Fruit fly (Drosophila melanogaster) whole organism, embryonic: Measurements from ENCODE around the gene CG33233.

Experiments used
- Ada2b ChIP-seq: fragments of 200-800 bp; sonication (Bioruptor generic); IDR thresholded peaks from 2 replicates; pipeline ENCODE4 v1.3.6; 2022; ENCODE audit warnings: missing biosample characterization, missing genetic modification characterization
- CG10147 ChIP-seq: fragments of 200-800 bp; sonication (Bioruptor generic); optimal IDR thresholded peaks from 2 replicates; lab custom pipeline; 2019; ENCODE audit warnings: missing biosample characterization, mild to moderate bottlenecking, missing genetic modification characterization, moderate library complexity
- CG10366 ChIP-seq: fragments of 200-800 bp; sonication (Bioruptor generic); IDR thresholded peaks from 2 replicates; pipeline ENCODE4 v1.3.6; 2022; ENCODE audit warnings: missing biosample characterization, missing genetic modification characterization
- CG11247 ChIP-seq: fragments of 200-800 bp; sonication (Bioruptor generic); IDR thresholded peaks from 2 replicates; pipeline ENCODE4 v1.3.6; 2022; ENCODE audit warnings: missing biosample characterization, missing genetic modification characterization
- CG11504 ChIP-seq: fragments of 200-800 bp; sonication (Bioruptor generic); optimal IDR thresholded peaks from 3 replicates; lab custom pipeline; 2019; ENCODE audit warnings: missing biosample characterization, mild to moderate bottlenecking, missing genetic modification characterization, moderate library complexity
- CG11560 ChIP-seq: fragments of 200-800 bp; sonication (Bioruptor generic); IDR thresholded peaks from 3 replicates; pipeline ENCODE4 v1.3.6; 2022; ENCODE audit warnings: missing biosample characterization, missing genetic modification characterization
- CG12071 ChIP-seq: fragments of 200-800 bp; sonication (Bioruptor generic); optimal IDR thresholded peaks from 3 replicates; lab custom pipeline; 2018; ENCODE audit warnings: missing biosample characterization, mild to moderate bottlenecking, missing genetic modification characterization
- CG12155 ChIP-seq: fragments of 200-800 bp; sonication (Bioruptor generic); optimal IDR thresholded peaks from 3 replicates; lab custom pipeline; 2016; ENCODE audit warnings: missing biosample characterization, missing genetic modification characterization
- CG17912 ChIP-seq: fragments of 200-800 bp; sonication (Bioruptor generic); optimal IDR thresholded peaks from 2 replicates; lab custom pipeline; 2018; ENCODE audit warnings: missing biosample characterization, mild to moderate bottlenecking, missing genetic modification characterization
- CG18262 ChIP-seq: fragments of 200-800 bp; optimal IDR thresholded peaks from 3 replicates; lab custom pipeline; 2019; ENCODE audit warnings: missing biosample characterization, mild to moderate bottlenecking, missing genetic modification characterization, moderate library complexity
- CG1832 ChIP-seq: fragments of 200-800 bp; sonication (Bioruptor generic); optimal IDR thresholded peaks from 2 replicates; lab custom pipeline; 2017; ENCODE audit warnings: missing biosample characterization, mild to moderate bottlenecking, missing genetic modification characterization, inconsistent platforms
- CG18619 ChIP-seq: fragments of 200-800 bp; sonication (Bioruptor generic); optimal IDR thresholded peaks from 3 replicates; lab custom pipeline; 2017; ENCODE audit warnings: missing biosample characterization, mild to moderate bottlenecking, missing genetic modification characterization
- CG3065 ChIP-seq: fragments of 200-800 bp; sonication (Bioruptor generic); optimal IDR thresholded peaks from 2 replicates; lab custom pipeline; 2016; ENCODE audit warnings: missing biosample characterization, missing genetic modification characterization
- CG31441 ChIP-seq: fragments of 200-800 bp; sonication (Bioruptor generic); IDR thresholded peaks from 2 replicates; pipeline ENCODE4 v1.3.6; 2022; ENCODE audit warnings: missing biosample characterization, missing genetic modification characterization
- CG34224 ChIP-seq: fragments of 200-800 bp; sonication (Bioruptor generic); IDR thresholded peaks from 3 replicates; pipeline ENCODE4 v1.3.6; 2022; ENCODE audit warnings: missing biosample characterization, missing genetic modification characterization; ENCODE audit not compliant: partially characterized antibody
- CG34422 ChIP-seq: fragments of 200-800 bp; sonication (Bioruptor generic); IDR thresholded peaks from 3 replicates; pipeline ENCODE4 v1.3.6; 2022; ENCODE audit warnings: missing biosample characterization, missing genetic modification characterization
- CG4730 ChIP-seq: fragments of 200-800 bp; sonication (Bioruptor generic); IDR thresholded peaks from 2 replicates; pipeline ENCODE4 v1.3.6; 2022; ENCODE audit warnings: missing biosample characterization, missing genetic modification characterization
- CG6175 ChIP-seq: fragments of 200-800 bp; sonication (Bioruptor generic); IDR thresholded peaks from 3 replicates; pipeline ENCODE4 v1.3.6; 2022; ENCODE audit warnings: missing biosample characterization, missing genetic modification characterization
- H15 ChIP-seq: fragments of 200-800 bp; sonication (Bioruptor generic); IDR thresholded peaks from 3 replicates; pipeline ENCODE4 v1.3.6; 2022; ENCODE audit warnings: missing biosample characterization, missing genetic modification characterization
- Hmx ChIP-seq: fragments of 200-800 bp; sonication (Bioruptor generic); optimal IDR thresholded peaks from 2 replicates; lab custom pipeline; 2016; ENCODE audit warnings: missing biosample characterization, missing genetic modification characterization
- Meics ChIP-seq: fragments of 200-800 bp; sonication (Bioruptor generic); optimal IDR thresholded peaks from 2 replicates; lab custom pipeline; 2017; ENCODE audit warnings: missing biosample characterization, mild to moderate bottlenecking, missing genetic modification characterization
- Mrtf ChIP-seq: fragments of 200-800 bp; sonication (Bioruptor generic); IDR thresholded peaks from 3 replicates; pipeline ENCODE4 v1.3.6; 2022; ENCODE audit warnings: missing biosample characterization, missing genetic modification characterization
- Sox102F ChIP-seq: fragments of 200-800 bp; sonication (Bioruptor generic); optimal IDR thresholded peaks from 2 replicates; lab custom pipeline; 2018; ENCODE audit warnings: missing biosample characterization, mild to moderate bottlenecking, missing genetic modification characterization, moderate library complexity
- Stat92E ChIP-seq, 3 experiments: fragments of >200 bp in 2 of 3; fragments of 200-800 bp in 1 of 3; sonication (Bioruptor generic) in 1 of 3; optimal IDR thresholded peaks; 2 replicates each; lab custom pipeline; 2017 to 2019; ENCODE audit warnings: missing biosample characterization in 3 of 3, missing genetic modification characterization in 3 of 3, mild to moderate bottlenecking in 1 of 3, moderate library complexity in 1 of 3
- Xrp1 ChIP-seq: fragments of 200-800 bp; sonication (Bioruptor generic); IDR thresholded peaks from 2 replicates; pipeline ENCODE4 v1.3.6; 2022; ENCODE audit warnings: missing biosample characterization, missing genetic modification characterization
- YL-1 ChIP-seq: fragments of 200-800 bp; sonication (Bioruptor generic); optimal IDR thresholded peaks from 3 replicates; lab custom pipeline; 2017; ENCODE audit warnings: missing biosample characterization, mild to moderate bottlenecking, missing genetic modification characterization
- cg ChIP-seq: fragments of 200-800 bp; sonication (Bioruptor generic); optimal IDR thresholded peaks from 3 replicates; lab custom pipeline; 2019; ENCODE audit warnings: missing biosample characterization, mild to moderate bottlenecking, missing genetic modification characterization, moderate library complexity
- chinmo ChIP-seq: fragments of 200-800 bp; sonication (Bioruptor generic); IDR thresholded peaks from 4 replicates; pipeline ENCODE4 v1.3.6; 2022; ENCODE audit warnings: missing biosample characterization, missing genetic modification characterization; ENCODE audit not compliant: partially characterized antibody
- disco-r ChIP-seq: fragments of 200-800 bp; sonication (Bioruptor generic); optimal IDR thresholded peaks from 2 replicates; lab custom pipeline; 2016; ENCODE audit warnings: missing biosample characterization, missing genetic modification characterization
- gem ChIP-seq: fragments of 200-800 bp; sonication (Bioruptor generic); optimal IDR thresholded peaks from 2 replicates; lab custom pipeline; 2019; ENCODE audit warnings: missing biosample characterization, mild to moderate bottlenecking, missing genetic modification characterization, moderate library complexity
- insv ChIP-seq, 2 experiments: fragments of 200-800 bp; sonication (Bioruptor generic); optimal IDR thresholded peaks; 3 replicates each; lab custom pipeline; 2016 to 2018; ENCODE audit warnings: missing biosample characterization in 2 of 2, missing genetic modification characterization in 2 of 2
- lilli ChIP-seq: fragments of 200-800 bp; sonication (Bioruptor generic); optimal IDR thresholded peaks from 3 replicates; lab custom pipeline; 2016; ENCODE audit warnings: missing biosample characterization, missing genetic modification characterization
- lmd ChIP-seq: fragments of 200-800 bp; sonication (Bioruptor generic); IDR thresholded peaks from 2 replicates; pipeline ENCODE4 v1.3.6; 2022; ENCODE audit warnings: missing biosample characterization, missing genetic modification characterization
- lov ChIP-seq, 2 experiments: fragments of 200-800 bp in 1 of 2; fragments of >200 bp in 1 of 2; sonication (Bioruptor generic) in 1 of 2; IDR thresholded peaks in 1 of 2; optimal IDR thresholded peaks in 1 of 2; 2 replicates in 1 of 2; 3 replicates in 1 of 2; pipeline versions ENCODE4 v1.3.6 to Lab custom; 2017 to 2022; ENCODE audit warnings: missing biosample characterization in 1 of 2, missing genetic modification characterization in 1 of 2
- maf-S ChIP-seq: fragments of 200-800 bp; sonication (Bioruptor generic); optimal IDR thresholded peaks from 2 replicates; lab custom pipeline; 2016; ENCODE audit warnings: missing biosample characterization, missing genetic modification characterization
- mirr ChIP-seq: fragments of 200-800 bp; sonication (Bioruptor generic); optimal IDR thresholded peaks from 3 replicates; lab custom pipeline; 2018; ENCODE audit warnings: missing biosample characterization, mild to moderate bottlenecking, missing genetic modification characterization
- pfk ChIP-seq: fragments of 200-800 bp; sonication (Bioruptor generic); optimal IDR thresholded peaks from 2 replicates; lab custom pipeline; 2018; ENCODE audit warnings: missing biosample characterization, mild to moderate bottlenecking, missing genetic modification characterization, moderate library complexity
- phol ChIP-seq: fragments of 200-800 bp; sonication (Bioruptor generic); optimal IDR thresholded peaks from 3 replicates; lab custom pipeline; 2018; ENCODE audit warnings: missing biosample characterization, mild to moderate bottlenecking, missing genetic modification characterization, moderate library complexity
- prd ChIP-seq, 3 experiments: fragments of >200 bp in 2 of 3; fragments of 200-800 bp in 1 of 3; sonication (Bioruptor generic) in 1 of 3; optimal IDR thresholded peaks in 2 of 3; IDR thresholded peaks in 1 of 3; 2 replicates in 2 of 3; 3 replicates in 1 of 3; pipeline versions ENCODE4 v1.3.6 to Lab custom; 2017 to 2022; ENCODE audit warnings: missing biosample characterization in 1 of 3, missing genetic modification characterization in 1 of 3
- run ChIP-seq: fragments of 200-800 bp; sonication (Bioruptor generic); optimal IDR thresholded peaks from 3 replicates; lab custom pipeline; 2018; ENCODE audit warnings: missing biosample characterization, mild to moderate bottlenecking, missing genetic modification characterization
- sob ChIP-seq: fragments of 200-800 bp; sonication (Bioruptor generic); IDR thresholded peaks from 2 replicates; pipeline ENCODE4 v1.3.6; 2022; ENCODE audit warnings: missing biosample characterization, missing genetic modification characterization
- tll ChIP-seq, 2 experiments: fragments of 200-800 bp in 1 of 2; fragments of >200 bp in 1 of 2; sonication (Bioruptor generic) in 1 of 2; optimal IDR thresholded peaks; 2 replicates each; lab custom pipeline; 2017 to 2019; ENCODE audit warnings: missing biosample characterization in 2 of 2, missing genetic modification characterization in 2 of 2, mild to moderate bottlenecking in 1 of 2, moderate library complexity in 1 of 2
- trem ChIP-seq: fragments of 200-800 bp; optimal IDR thresholded peaks from 3 replicates; lab custom pipeline; 2019; ENCODE audit warnings: missing biosample characterization, mild to moderate bottlenecking, missing genetic modification characterization, moderate library complexity
- zfh1 ChIP-seq: fragments of 200-800 bp; sonication (Bioruptor generic); IDR thresholded peaks from 3 replicates; pipeline ENCODE4 v1.3.6; 2022; ENCODE audit warnings: missing biosample characterization, missing genetic modification characterization

CG33233 gene

DNA sequence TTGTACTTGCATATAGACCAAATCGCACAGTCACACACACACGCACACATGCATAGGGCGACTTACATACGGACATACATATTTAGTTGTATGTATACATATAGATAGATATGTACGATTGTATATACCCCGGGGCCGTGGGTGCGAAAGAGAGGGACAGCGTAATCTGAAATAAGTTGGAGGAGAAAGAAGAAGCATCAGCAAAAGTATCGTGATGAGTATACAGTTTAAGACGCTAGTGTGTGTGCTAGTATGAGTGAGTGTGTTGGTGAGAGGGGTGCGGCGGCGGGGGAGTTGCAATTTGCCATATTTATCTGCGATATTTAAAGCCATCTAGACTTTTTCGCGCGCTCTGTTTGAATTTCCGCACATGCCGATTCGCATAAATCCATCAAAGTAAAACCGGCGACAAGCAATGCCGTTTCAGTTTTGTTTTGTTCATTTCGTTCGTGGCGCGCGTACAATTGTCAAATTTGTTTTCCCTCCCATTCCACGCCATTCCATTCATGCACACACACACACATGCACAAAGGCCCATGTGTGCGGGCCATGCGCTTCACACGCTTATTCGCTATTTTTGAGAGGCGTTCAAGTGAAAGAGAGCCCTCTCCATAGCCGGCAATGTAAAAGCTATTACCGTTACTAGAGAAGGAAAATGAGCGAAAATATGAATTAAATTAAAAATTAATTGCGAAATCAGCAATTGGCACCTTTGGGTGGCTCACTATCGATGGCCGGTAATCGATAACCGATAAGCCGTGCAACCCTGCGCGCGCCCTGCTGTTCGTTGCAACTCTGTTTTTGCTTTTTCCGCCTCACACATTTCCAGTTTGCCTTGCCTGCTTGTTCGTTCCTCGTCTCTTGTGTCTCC is 24.3 kb upstream of the CG33233 start (continued):
- TF ChIP-seq gem = peak; percentile 52
- TF ChIP-seq Hmx (GFP tag; lab: Kevin White, UChicago) = no peak
- peak; percentile 82 for TF ChIP-seq CG11247
- peak; percentile 85 for TF ChIP-seq CG12071 (GFP tag; lab: Kevin White, UChicago)
- TF ChIP-seq tll (GFP tag; optimal IDR thresholded peaks at IDR 0.05; lab: Kevin White, UChicago) = no peak
- TF ChIP-seq Xrp1 (GFP tag; lab: Robert Waterston, UW) = peak; percentile 65
- TF ChIP-seq CG10366 (GFP tag; lab: Robert Waterston, UW) = peak; percentile 74
- peak; percentile 56 for TF ChIP-seq CG18262 (tag; lab: Kevin White, UChicago)
- TF ChIP-seq CG1832 (GFP tag; lab: Kevin White, UChicago) = peak; percentile 42
- no peak for TF ChIP-seq prd (optimal IDR thresholded peaks at IDR 0.05; lab: Kevin White, UChicago)
- peak; percentile 46; the same call in 1 of the 3 replicates for TF ChIP-seq prd (GFP tag; IDR thresholded peaks at IDR 0.05; lab: Robert Waterston, UW)
- TF ChIP-seq CG10147 (GFP tag; lab: Kevin White, UChicago) = peak; percentile 48
- peak; percentile 86 for TF ChIP-seq sob (GFP tag; lab: Robert Waterston, UW)
- TF ChIP-seq cg = peak; percentile 89
- TF ChIP-seq run = peak; percentile 52
- TF ChIP-seq CG11560 = 0 out of 3 replicates have a peak, but pooled peaks have one; percentile 42
- TF ChIP-seq H15 (GFP tag; lab: Robert Waterston, UW) = peak; percentile 66; the same call in 2 of the 3 replicates
- peak; percentile 86 for TF ChIP-seq CG18619 (GFP tag; lab: Kevin White, UChicago)
- peak; percentile 80 for TF ChIP-seq lilli (GFP tag; lab: Kevin White, UChicago)
- TF ChIP-seq lov (optimal IDR thresholded peaks at IDR 0.05; lab: Kevin White, UChicago) = no peak
- peak; percentile 93 for TF ChIP-seq lov (GFP tag; IDR thresholded peaks at IDR 0.05; lab: Robert Waterston, UW)
- TF ChIP-seq CG12155 (GFP tag; lab: Kevin White, UChicago) = peak; percentile 63
- peak; percentile 38; the same call in 1 of the 2 replicates for TF ChIP-seq CG4730 (GFP tag; lab: Robert Waterston, UW)
- TF ChIP-seq CG3065 = peak; percentile 58
- peak; percentile 72 for TF ChIP-seq CG31441 (GFP tag; lab: Robert Waterston, UW)
- peak; percentile 89 for TF ChIP-seq disco-r (GFP tag; lab: Kevin White, UChicago)
- TF ChIP-seq pfk (GFP tag; lab: Kevin White, UChicago) = peak; percentile 77
- peak in 1 of 2 experiments; percentile 84 for TF ChIP-seq insv (GFP tag; optimal IDR thresholded peaks at IDR 0.05; lab: Kevin White, UChicago)
- TF ChIP-seq maf-S (GFP tag; lab: Kevin White, UChicago) = peak; percentile 68

DNA sequence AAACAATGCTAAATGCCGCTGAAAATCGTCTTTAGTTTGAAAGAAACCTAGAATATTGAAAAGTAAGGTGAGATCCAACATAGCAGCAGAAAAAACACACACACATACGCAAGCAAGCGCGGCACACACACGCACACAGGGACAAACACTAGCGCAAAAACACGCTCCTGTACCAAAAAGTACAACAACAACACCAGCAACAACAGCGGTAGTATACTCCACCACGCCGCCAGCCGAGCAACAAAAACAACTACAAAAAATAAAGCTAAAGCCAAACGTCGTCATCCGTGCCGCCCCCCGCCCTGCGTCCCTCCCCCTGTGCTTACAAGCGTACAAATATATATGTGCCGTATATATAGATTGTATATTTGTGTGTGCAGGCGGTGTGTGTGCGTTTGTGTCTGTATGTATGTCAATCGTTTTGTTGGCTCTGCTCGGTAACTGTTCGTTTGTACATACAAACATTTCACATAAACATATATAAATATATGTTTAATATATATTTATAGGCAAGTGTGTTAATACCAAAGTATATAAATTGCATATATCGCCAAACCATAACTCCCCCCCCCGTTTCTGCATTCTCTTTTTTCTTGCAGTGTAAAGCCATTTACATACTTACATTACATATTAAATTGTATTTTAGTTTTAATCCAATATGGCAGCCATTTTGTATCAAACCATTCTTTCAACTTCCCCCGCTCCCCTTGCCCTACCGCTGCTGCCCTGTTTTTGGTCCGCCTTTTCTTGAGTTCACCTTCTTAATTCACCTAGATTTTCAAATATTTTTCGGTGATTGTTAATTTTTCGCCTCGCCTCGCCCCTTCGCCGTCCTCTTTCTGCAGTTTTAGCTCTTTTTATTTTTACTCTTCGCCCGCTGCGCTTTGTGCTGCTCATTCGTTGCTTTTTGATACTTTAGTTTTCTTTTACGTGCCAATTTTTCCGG is 23.1 kb upstream of the CG33233 start:
- peak; percentile 73 for TF ChIP-seq phol (tag; lab: Kevin White, UChicago)
- no peak for TF ChIP-seq mirr (GFP tag; lab: Kevin White, UChicago)
- no peak for TF ChIP-seq CG11504 (tag; lab: Kevin White, UChicago)
- no peak for TF ChIP-seq CG6175 (GFP tag; lab: Robert Waterston, UW)
- TF ChIP-seq Stat92E (GFP tag; optimal IDR thresholded peaks at IDR 0.05; lab: Kevin White, UChicago) = peak in 1 of 3 experiments; percentile 12
- peak; percentile 12; the same call in 1 of the 3 replicates for TF ChIP-seq CG34224 (GFP tag; lab: Robert Waterston, UW)
- TF ChIP-seq YL-1 (GFP tag; lab: Kevin White, UChicago) = no peak
- peak; percentile 52; the same call in 1 of the 3 replicates for TF ChIP-seq CG34422 (GFP tag; lab: Robert Waterston, UW)
- TF ChIP-seq lmd = no peak
- TF ChIP-seq CG17912 (GFP tag; lab: Kevin White, UChicago) = no peak
- TF ChIP-seq Ada2b (GFP tag; lab: Robert Waterston, UW) = 0 out of 2 replicates have a peak, but pooled peaks have one; percentile 24
- TF ChIP-seq Sox102F (GFP tag; lab: Kevin White, UChicago) = peak; percentile 51
- no peak for TF ChIP-seq trem (tag; lab: Kevin White, UChicago)
- TF ChIP-seq Meics (GFP tag; lab: Kevin White, UChicago) = peak; percentile 30
- TF ChIP-seq zfh1 (GFP tag; lab: Robert Waterston, UW) = no peak
- peak; percentile 69; the same call in 1 of the 4 replicates for TF ChIP-seq chinmo (GFP tag; lab: Robert Waterston, UW)
- TF ChIP-seq Mrtf (GFP tag; lab: Robert Waterston, UW) = no peak
